Worm (Caenorhabditis elegans) whole organism, L4/young adult: ENCODE measurements around the gene srg-13.

Experiments
- W03F9.2 ChIP-seq: fragments of 150-350 bp; optimal IDR thresholded peaks from 2 replicates; lab custom pipeline; 2014; ENCODE audit warnings: missing biosample characterization, missing genetic modification characterization
- dao-5 ChIP-seq: sonication (generic microtip); optimal IDR thresholded peaks from 2 replicates; lab custom pipeline; 2016; ENCODE audit warnings: missing genotype, missing genetic modification characterization, moderate library complexity, missing compliant biosample characterization
- him-1 ChIP-seq: sonication (generic microtip); optimal IDR thresholded peaks from 2 replicates; lab custom pipeline; 2016; ENCODE audit warnings: missing genotype, missing genetic modification reagents, missing genetic modification characterization, missing compliant biosample characterization

- no peak for TF ChIP-seq dao-5 (tag; lab: Kevin White, UChicago)
- TF ChIP-seq him-1 = no peak
- TF ChIP-seq W03F9.2 (tag; lab: Kevin White, UChicago) = no peak
Measured at ce11 chrIII:4696903-4697302, 24.9 kb downstream of the srg-13 start.
